Fruit fly (Drosophila melanogaster) S2 (cell line): Measurements from ENCODE around the gene Vha16-2.

Source experiments
- CG8478 ChIP-seq: fragments of >200 bp; optimal IDR thresholded peaks from 2 replicates; lab custom pipeline; 2018
- CTCF ChIP-seq, 2 experiments: fragments of >200 bp; optimal IDR thresholded peaks; 2 replicates each; lab custom pipeline; 2018

- no peak for TF ChIP-seq CG8478
- TF ChIP-seq CTCF (optimal IDR thresholded peaks at IDR 0.05; lab: Kevin White, UChicago), result no peak
Measured at dm6 chr3L:11435376-11435775, 39.4 kb upstream of the Vha16-2 start, which contains the start of gene CG6149.
